Fruit fly (Drosophila melanogaster): ENCODE data around the gene CG10907.

DNA sequence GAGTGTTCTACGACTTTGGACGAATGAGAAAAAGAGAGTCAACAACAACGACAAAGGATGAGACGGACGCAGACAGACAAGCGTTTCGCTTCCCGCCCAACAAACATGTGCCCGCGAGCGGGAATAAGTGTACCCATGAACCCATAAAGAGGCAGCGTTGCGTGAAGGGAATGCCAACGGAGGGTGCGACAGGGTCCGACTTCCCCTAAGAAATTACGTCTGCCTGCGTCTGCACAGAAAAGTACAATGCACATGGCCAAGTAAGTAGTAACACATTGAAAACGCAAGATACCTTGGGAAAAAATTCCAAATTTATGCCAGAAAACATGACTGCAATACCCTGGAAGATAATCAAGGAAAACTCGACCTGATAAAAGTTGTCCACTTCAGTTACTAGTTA is 37.9 kb downstream of the CG10907 start:
- TF ChIP-seq Myc (optimal IDR thresholded peaks at IDR 0.05) (no peak), psq (optimal IDR thresholded peaks at IDR 0.05) (no peak), h (optimal IDR thresholded peaks at IDR 0.05) (no peak)
